Fruit fly (Drosophila melanogaster): Measurements from ENCODE around the gene Sf3b5.

Sf3b5 gene

DNA sequence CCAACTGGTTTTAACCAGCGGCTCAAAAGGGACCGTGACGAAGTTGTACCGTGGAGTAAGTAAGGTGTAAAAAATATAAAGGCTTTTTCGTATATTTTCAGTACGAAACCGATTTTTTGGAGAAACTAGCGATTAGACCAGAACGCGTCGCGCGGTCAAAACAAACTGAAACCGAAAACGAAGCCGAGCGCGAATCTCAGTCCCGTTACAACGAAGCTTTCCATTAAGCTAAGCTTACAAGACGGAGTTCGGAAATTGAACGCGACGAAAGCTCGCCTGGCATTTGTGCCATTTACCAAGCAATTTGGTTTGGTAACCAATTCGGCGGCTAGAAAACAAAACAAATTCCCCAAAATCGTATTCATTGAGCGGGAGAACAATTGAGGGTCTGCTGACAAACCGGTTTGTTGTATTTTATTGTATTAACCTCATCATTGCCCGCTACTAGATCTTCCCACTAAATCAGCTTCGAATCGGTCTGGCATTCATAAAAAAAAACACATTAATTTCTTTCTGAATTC, 13.4 kb downstream of the Sf3b5 start (continued):
- no peak for TF ChIP-seq MTF-1 (GFP tag; optimal IDR thresholded peaks at IDR 0.05; ENCODE audit: borderline replicate concordance)
- peak; percentile 2 for TF ChIP-seq gsb-n (tag; optimal IDR thresholded peaks at IDR 0.05)
- TF ChIP-seq dimm (GFP tag; IDR thresholded peaks at IDR 0.05): no peak

- TF ChIP-seq tgo (GFP tag; IDR thresholded peaks at IDR 0.05) (0 out of 3 replicates have a peak, but pooled peaks have one; percentile 17), Kr (GFP tag; optimal IDR thresholded peaks at IDR 0.05) (no peak)
These were observed 16.9 kb downstream of the Sf3b5 start for dm6 chr3R:8998243-8998642.

DNA sequence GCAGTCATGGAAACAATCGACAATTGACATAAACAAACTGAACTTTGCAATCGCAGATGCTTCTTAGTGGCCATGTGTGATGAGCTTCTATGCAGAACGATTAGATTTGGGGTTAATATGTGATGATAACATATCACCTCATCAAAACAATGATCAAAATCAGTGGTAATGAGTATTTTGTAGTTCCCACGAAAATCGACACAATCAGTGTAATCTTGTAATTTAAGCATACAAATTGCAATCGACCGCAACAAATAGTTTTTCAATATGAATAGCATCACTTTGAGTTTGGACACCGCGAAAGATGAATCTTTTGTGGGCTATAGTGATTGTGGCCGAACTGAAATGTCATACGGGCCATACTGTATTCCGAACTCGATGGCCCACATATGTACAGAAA, 17.7 kb downstream of the Sf3b5 start, which contains the start of gene CG11977:
Gene CG11977, plus strand, starts transcription at position 301 of the 400 bp plus-strand sequence.
- TF ChIP-seq lilli (GFP tag; optimal IDR thresholded peaks at IDR 0.05) (no peak), Max (GFP tag; optimal IDR thresholded peaks at IDR 0.05) (no peak), Blimp-1 (GFP tag; optimal IDR thresholded peaks at IDR 0.05) (no peak), Usf (GFP tag; optimal IDR thresholded peaks at IDR 0.05) (no peak), phol (tag; optimal IDR thresholded peaks at IDR 0.05) (no peak), abd-A (tag; optimal IDR thresholded peaks at IDR 0.05) (no peak)

DNA sequence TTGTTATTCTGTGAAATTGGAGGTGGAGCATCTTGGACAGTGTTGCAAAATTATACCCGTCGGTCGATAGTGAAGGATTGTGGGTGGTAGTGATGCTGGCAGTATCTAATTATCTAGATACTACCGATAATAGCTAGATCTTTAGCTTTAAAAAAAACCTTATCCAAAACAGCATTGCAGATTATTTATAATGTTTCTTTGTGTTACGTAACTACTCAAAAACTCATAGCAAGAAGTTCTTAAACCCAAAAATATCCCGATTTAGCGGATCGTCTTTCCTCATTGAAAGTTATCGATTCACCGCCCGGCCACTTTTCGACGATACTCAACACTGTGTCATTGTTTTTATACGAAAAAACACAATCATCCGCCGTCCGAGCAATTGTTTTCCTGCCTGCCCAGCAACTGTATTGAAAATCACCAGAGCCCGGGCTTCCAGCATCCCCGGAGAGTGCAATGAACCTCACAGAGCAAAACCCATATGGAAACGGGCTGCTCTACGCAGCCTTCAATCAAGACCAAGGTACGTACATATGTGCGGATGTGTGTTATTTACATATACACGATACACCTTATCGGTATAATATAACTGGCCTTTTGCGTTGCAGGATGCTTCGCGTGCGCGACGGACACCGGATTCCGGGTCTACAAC, 22.1 kb downstream of the Sf3b5 start, which contains the start of gene CG11975:
Gene CG11975, plus strand, starts transcription at position 326 of the 652 bp plus-strand sequence.
- TF ChIP-seq Lhr (GFP tag; optimal IDR thresholded peaks at IDR 0.05): peak; percentile 18
- no peak for TF ChIP-seq Lim3 (GFP tag; IDR thresholded peaks at IDR 0.05)
- no peak for TF ChIP-seq tap (tag; optimal IDR thresholded peaks at IDR 0.05)
- peak; percentile 61 for TF ChIP-seq vvl (GFP tag; IDR thresholded peaks at IDR 0.05)
- TF ChIP-seq CG31224 (GFP tag; IDR thresholded peaks at IDR 0.05): 0 out of 2 replicates have a peak, but pooled peaks have one; percentile 6
- peak; percentile 14 for TF ChIP-seq CG31388 (GFP tag; optimal IDR thresholded peaks at IDR 0.05)
- peak; percentile 96 for TF ChIP-seq Sry-δ (GFP tag; optimal IDR thresholded peaks at IDR 0.05)
- TF ChIP-seq ind (GFP tag; optimal IDR thresholded peaks at IDR 0.05): peak; percentile 82
- TF ChIP-seq Neu2 (GFP tag; optimal IDR thresholded peaks at IDR 0.05; ENCODE audit: borderline replicate concordance): peak; percentile 40
- peak; percentile 83 for TF ChIP-seq Hsf (GFP tag; optimal IDR thresholded peaks at IDR 0.05)
- TF ChIP-seq Fer1 (GFP tag; optimal IDR thresholded peaks at IDR 0.05): peak; percentile 64
- TF ChIP-seq CG5245 (GFP tag; optimal IDR thresholded peaks at IDR 0.05): peak; percentile 56
- TF ChIP-seq Trl (optimal IDR thresholded peaks at IDR 0.05): no peak
- TF ChIP-seq Trl (GFP tag; optimal IDR thresholded peaks at IDR 0.05): peak; percentile 92
- 0 out of 2 replicates have a peak, but pooled peaks have one; percentile 5 for TF ChIP-seq ap (GFP tag; IDR thresholded peaks at IDR 0.05)
- peak; percentile 73 for TF ChIP-seq CG32532 (GFP tag; IDR thresholded peaks at IDR 0.05)
- peak; percentile 64 for TF ChIP-seq amos (GFP tag; IDR thresholded peaks at IDR 0.05; ENCODE audit: partially characterized antibody)
- TF ChIP-seq HmgD (GFP tag; optimal IDR thresholded peaks at IDR 0.05): peak; percentile 91
- peak; percentile 35 for TF ChIP-seq psq (GFP tag; optimal IDR thresholded peaks at IDR 0.05)
- TF ChIP-seq CG11456 (GFP tag; IDR thresholded peaks at IDR 0.05): peak; percentile 70; the same call in 2 of the 3 replicates
- peak; percentile 65; the same call in 2 of the 3 replicates for TF ChIP-seq CG6791 (GFP tag; IDR thresholded peaks at IDR 0.05; ENCODE audit: partially characterized antibody)
- peak; percentile 78 for TF ChIP-seq Xbp1 (GFP tag; optimal IDR thresholded peaks at IDR 0.05)
- peak in 1 of 3 experiments; percentile 65 for TF ChIP-seq Stat92E (GFP tag; optimal IDR thresholded peaks at IDR 0.05)
- peak; percentile 90 for TF ChIP-seq zfh2 (GFP tag; optimal IDR thresholded peaks at IDR 0.05)
- peak; percentile 80 for TF ChIP-seq CG16863 (GFP tag; optimal IDR thresholded peaks at IDR 0.05)
- peak; percentile 84 for TF ChIP-seq CG8944 (GFP tag; optimal IDR thresholded peaks at IDR 0.05)
- peak in 1 of 2 experiments; percentile 86 for TF ChIP-seq Hr51 (GFP tag; optimal IDR thresholded peaks at IDR 0.05)
- TF ChIP-seq Scr (GFP tag; IDR thresholded peaks at IDR 0.05; ENCODE audit: partially characterized antibody): peak; percentile 79
- TF ChIP-seq Drgx (GFP tag; IDR thresholded peaks at IDR 0.05): no peak; the same call in 1 of the 2 replicates
- peak; percentile 92 for TF ChIP-seq CG2120 (GFP tag; optimal IDR thresholded peaks at IDR 0.05)
- peak; percentile 90 for TF ChIP-seq lilli (GFP tag; optimal IDR thresholded peaks at IDR 0.05)
- peak; percentile 58 for TF ChIP-seq NFAT (GFP tag; IDR thresholded peaks at IDR 0.05)
- TF ChIP-seq dimm (GFP tag; IDR thresholded peaks at IDR 0.05): no peak
- TF ChIP-seq CG7928 (GFP tag; optimal IDR thresholded peaks at IDR 0.05): no peak

Data from whole organism, embryonic.